Worm (Caenorhabditis elegans): ENCODE data around the gene sru-2.

sru-2 gene

ce11 chrIV:9527002-9527401, 40.9 kb downstream of the sru-2 start:
- TF ChIP-seq fos-1 (tag; optimal IDR thresholded peaks at IDR 0.05) (peak; percentile 5), C34F6.9 (tag; optimal IDR thresholded peaks at IDR 0.05) (no peak)

ce11 chrIV:9529647-9530046, 43.6 kb downstream of the sru-2 start, which contains the start of gene elo-7:
Gene elo-7 (plus strand): TSS chrIV:9529947.
- TF ChIP-seq lsy-2 (tag; optimal IDR thresholded peaks at IDR 0.05) (no peak), nhr-23 (tag; optimal IDR thresholded peaks at IDR 0.05) (no peak), nhr-129 (tag; optimal IDR thresholded peaks at IDR 0.05) (no peak), Y55F3AM.14 (GFP tag; optimal IDR thresholded peaks at IDR 0.05) (no peak), sma-9 (GFP tag; optimal IDR thresholded peaks at IDR 0.05) (no peak), sma-9 (tag; optimal IDR thresholded peaks at IDR 0.05) (no peak), lin-11 (tag; optimal IDR thresholded peaks at IDR 0.05) (no peak), nhr-77 (tag; optimal IDR thresholded peaks at IDR 0.05) (no peak), mab-5 (tag; optimal IDR thresholded peaks at IDR 0.05) (no peak), egl-27 (tag; optimal IDR thresholded peaks at IDR 0.05) (no peak), blmp-1 (tag; optimal IDR thresholded peaks at IDR 0.05; ENCODE audit: insufficient read depth) (no peak), R02D3.7 (tag; optimal IDR thresholded peaks at IDR 0.05) (no peak), unc-39 (tag; optimal IDR thresholded peaks at IDR 0.05) (no peak), skn-1 (tag; optimal IDR thresholded peaks at IDR 0.05) (no peak), crh-2 (tag; optimal IDR thresholded peaks at IDR 0.05) (no peak), C34F6.9 (tag; optimal IDR thresholded peaks at IDR 0.05) (no peak), elt-3 (tag; optimal IDR thresholded peaks at IDR 0.05) (no peak), nhr-25 (tag; optimal IDR thresholded peaks at IDR 0.05) (no peak)

ce11 chrIV:9530768-9531167, 44.7 kb downstream of the sru-2 start:
- TF ChIP-seq R02D3.7 (tag; optimal IDR thresholded peaks at IDR 0.05) (no peak), snpc-4 (tag; optimal IDR thresholded peaks at IDR 0.05) (no peak), sma-3 (GFP tag; optimal IDR thresholded peaks at IDR 0.05) (no peak)

- TF ChIP-seq nhr-10 (tag; optimal IDR thresholded peaks at IDR 0.05) = no peak
- no peak for TF ChIP-seq ztf-11 (tag; optimal IDR thresholded peaks at IDR 0.05)
- no peak for TF ChIP-seq ama-1 (optimal IDR thresholded peaks at IDR 0.05)
- TF ChIP-seq ceh-16 (tag; optimal IDR thresholded peaks at IDR 0.05) = no peak
- TF ChIP-seq peb-1 (tag; optimal IDR thresholded peaks at IDR 0.05) = no peak
- TF ChIP-seq R02D3.7 (tag; optimal IDR thresholded peaks at IDR 0.05) = no peak
- TF ChIP-seq elt-1 (tag; optimal IDR thresholded peaks at IDR 0.05) = no peak
- no peak for TF ChIP-seq sma-3 (GFP tag; optimal IDR thresholded peaks at IDR 0.05)
- TF ChIP-seq lin-13 (GFP tag; optimal IDR thresholded peaks at IDR 0.05) = no peak
- no peak for TF ChIP-seq sem-4 (tag; optimal IDR thresholded peaks at IDR 0.05)
- TF ChIP-seq unc-62 (GFP tag; optimal IDR thresholded peaks at IDR 0.05) = no peak
- TF ChIP-seq nhr-237 (tag; optimal IDR thresholded peaks at IDR 0.05) = no peak
- TF ChIP-seq zag-1 (tag; optimal IDR thresholded peaks at IDR 0.05) = no peak
- no peak for TF ChIP-seq lin-11 (tag; optimal IDR thresholded peaks at IDR 0.05)
- no peak for TF ChIP-seq ZK546.5 (tag; optimal IDR thresholded peaks at IDR 0.05)
- no peak for TF ChIP-seq nhr-77 (tag; optimal IDR thresholded peaks at IDR 0.05)
- TF ChIP-seq C34F6.9 (tag; optimal IDR thresholded peaks at IDR 0.05) = no peak
Measured at ce11 chrIV:9533071-9533470, 47.0 kb downstream of the sru-2 start, which contains the start of gene F56H11.2. Gene F56H11.2 (minus strand): TSS chrIV:9533171.

ce11 chrIV:9534342-9534741, 48.3 kb downstream of the sru-2 start:
- TF ChIP-seq sma-9 (GFP tag; optimal IDR thresholded peaks at IDR 0.05) (peak; percentile 61), sma-9 (tag; optimal IDR thresholded peaks at IDR 0.05) (no peak), nhr-23 (tag; optimal IDR thresholded peaks at IDR 0.05) (no peak), sma-3 (GFP tag; optimal IDR thresholded peaks at IDR 0.05) (peak; percentile 79), crh-2 (tag; optimal IDR thresholded peaks at IDR 0.05) (peak; percentile 38), Y55F3AM.14 (GFP tag; optimal IDR thresholded peaks at IDR 0.05) (no peak), R02D3.7 (tag; optimal IDR thresholded peaks at IDR 0.05) (no peak), ceh-16 (tag; optimal IDR thresholded peaks at IDR 0.05) (peak; percentile 72), nhr-21 (tag; optimal IDR thresholded peaks at IDR 0.05) (peak; percentile 41), peb-1 (tag; optimal IDR thresholded peaks at IDR 0.05) (no peak), blmp-1 (tag; optimal IDR thresholded peaks at IDR 0.05; ENCODE audit: insufficient read depth) (peak; percentile 67), nhr-237 (tag; optimal IDR thresholded peaks at IDR 0.05) (no peak), dmd-4 (tag; optimal IDR thresholded peaks at IDR 0.05) (no peak), nhr-10 (tag; optimal IDR thresholded peaks at IDR 0.05) (no peak), nhr-77 (tag; optimal IDR thresholded peaks at IDR 0.05) (no peak), elt-3 (tag; optimal IDR thresholded peaks at IDR 0.05) (no peak), ceh-82 (tag; optimal IDR thresholded peaks at IDR 0.05) (no peak), ztf-11 (tag; optimal IDR thresholded peaks at IDR 0.05) (no peak), lsy-2 (tag; optimal IDR thresholded peaks at IDR 0.05) (peak in 1 of 2 experiments; percentile 34), ztf-1 (GFP tag; conservative IDR thresholded peaks at IDR 0.05) (no peak), mab-5 (tag; optimal IDR thresholded peaks at IDR 0.05) (no peak), C34F6.9 (tag; optimal IDR thresholded peaks at IDR 0.05) (peak; percentile 20), lin-11 (tag; optimal IDR thresholded peaks at IDR 0.05) (no peak), unc-62 (GFP tag; optimal IDR thresholded peaks at IDR 0.05) (no peak), snpc-4 (tag; optimal IDR thresholded peaks at IDR 0.05) (no peak), fos-1 (tag; optimal IDR thresholded peaks at IDR 0.05) (peak; percentile 9), lin-13 (GFP tag; optimal IDR thresholded peaks at IDR 0.05) (no peak), F13H6.1 (tag; optimal IDR thresholded peaks at IDR 0.05) (peak; percentile 9), ztf-4 (tag; optimal IDR thresholded peaks at IDR 0.05) (no peak), lin-39 (tag; optimal IDR thresholded peaks at IDR 0.05) (no peak), alr-1 (tag; optimal IDR thresholded peaks at IDR 0.05) (no peak), nhr-129 (tag; optimal IDR thresholded peaks at IDR 0.05) (peak; percentile 63), elt-1 (tag; optimal IDR thresholded peaks at IDR 0.05) (no peak), nhr-25 (tag; optimal IDR thresholded peaks at IDR 0.05) (peak; percentile 89), ZK546.5 (tag; optimal IDR thresholded peaks at IDR 0.05) (no peak), gmeb-1 (tag; optimal IDR thresholded peaks at IDR 0.05) (peak; percentile 50), egl-27 (tag; optimal IDR thresholded peaks at IDR 0.05) (peak; percentile 27)
